Worm (Caenorhabditis elegans) whole organism, L3 larva: Measurements from ENCODE around the gene T05B4.9.

ENCODE experiments used
- R02D3.7 ChIP-seq: fragments of 150-350 bp; optimal IDR thresholded peaks from 2 replicates; lab custom pipeline; 2014; ENCODE audit warnings: missing biosample characterization, missing genetic modification characterization
- aly-2 ChIP-seq: fragments of 150-350 bp; optimal IDR thresholded peaks from 2 replicates; lab custom pipeline; 2014; ENCODE audit warnings: missing biosample characterization, missing genetic modification characterization
- ceh-28 ChIP-seq: fragments of 150-350 bp; optimal IDR thresholded peaks from 2 replicates; lab custom pipeline; 2014; ENCODE audit warnings: missing biosample characterization, missing genetic modification reagents, missing genetic modification characterization
- egl-27 ChIP-seq: sonication (generic microtip); optimal IDR thresholded peaks from 4 replicates; lab custom pipeline; 2017; ENCODE audit warnings: missing biosample characterization, missing genetic modification reagents, missing genetic modification characterization
- elt-2 ChIP-seq: sonication (generic microtip); optimal IDR thresholded peaks from 2 replicates; lab custom pipeline; 2016; ENCODE audit warnings: missing genetic modification reagents, mild to moderate bottlenecking, missing genetic modification characterization, missing compliant biosample characterization
- mdl-1 ChIP-seq: fragments of 150-350 bp; optimal IDR thresholded peaks from 2 replicates; lab custom pipeline; 2014; ENCODE audit warnings: missing biosample characterization, missing genetic modification characterization
- nfya-1 ChIP-seq: sonication (generic microtip); optimal IDR thresholded peaks from 2 replicates; lab custom pipeline; 2017; ENCODE audit warnings: missing genetic modification characterization, mild to moderate bottlenecking, missing compliant biosample characterization, antibody characterized with exemption, moderate library complexity; ENCODE audit not compliant: insufficient read depth
- nhr-77 ChIP-seq: fragments of 150-350 bp; optimal IDR thresholded peaks from 2 replicates; lab custom pipeline; 2014; ENCODE audit warnings: missing biosample characterization, missing genetic modification characterization
- skn-1 ChIP-seq: fragments of 150-350 bp; optimal IDR thresholded peaks from 2 replicates; lab custom pipeline; 2014; ENCODE audit warnings: missing biosample characterization, missing genetic modification characterization
- snpc-4 ChIP-seq: fragments of 150-350 bp; optimal IDR thresholded peaks from 2 replicates; lab custom pipeline; 2014; ENCODE audit warnings: missing biosample characterization, missing genetic modification characterization
- tbx-2 ChIP-seq: sonication (generic microtip); optimal IDR thresholded peaks from 2 replicates; lab custom pipeline; 2016; ENCODE audit warnings: mild to moderate bottlenecking, missing genetic modification characterization, missing compliant biosample characterization
- unc-39 ChIP-seq: sonication (generic microtip); optimal IDR thresholded peaks from 4 replicates; lab custom pipeline; 2017; ENCODE audit warnings: missing biosample characterization, missing genetic modification characterization

ce11 chrV:4112516-4112915 lies 5.7 kb downstream of the T05B4.9 start, which contains the start of gene srw-134:
- TF ChIP-seq elt-2 (tag; lab: Kevin White, UChicago) (no peak), nhr-77 (no peak), nfya-1 (no peak), snpc-4 (tag; lab: Kevin White, UChicago) (no peak), aly-2 (no peak), mdl-1 (tag; lab: Kevin White, UChicago) (no peak), tbx-2 (tag; lab: Kevin White, UChicago) (no peak), R02D3.7 (tag; lab: Kevin White, UChicago) (no peak), unc-39 (tag; lab: Kevin White, UChicago) (no peak), skn-1 (tag; lab: Kevin White, UChicago) (no peak), egl-27 (tag; lab: Kevin White, UChicago) (no peak), ceh-28 (tag; lab: Kevin White, UChicago) (no peak)
